Worm (Caenorhabditis elegans): ENCODE data around the gene Y54G2A.15.

ce11 chrIV:2798339-2798738 lies 45.4 kb downstream of the Y54G2A.15 start, which contains the start of gene Y54G2A.52:
- TF ChIP-seq egl-27 (tag; optimal IDR thresholded peaks at IDR 0.05) (no peak), nhr-28 (tag; optimal IDR thresholded peaks at IDR 0.05) (no peak), nhr-12 (tag; optimal IDR thresholded peaks at IDR 0.05) (no peak), unc-62 (GFP tag; optimal IDR thresholded peaks at IDR 0.05) (no peak), ama-1 (optimal IDR thresholded peaks at IDR 0.05) (no peak), zag-1 (tag; optimal IDR thresholded peaks at IDR 0.05) (no peak), ceh-82 (tag; optimal IDR thresholded peaks at IDR 0.05) (no peak), lin-15B (tag; optimal IDR thresholded peaks at IDR 0.05) (no peak)
